Fruit fly (Drosophila melanogaster) whole organism, wandering third instar larva: ENCODE measurements around the gene MED11.

Experiments
- Abd-B ChIP-seq: fragments of >200 bp; optimal IDR thresholded peaks from 2 replicates; lab custom pipeline; 2017; ENCODE audit warnings: missing biosample characterization, missing genetic modification characterization
- Hnf4 ChIP-seq: fragments of 200-800 bp; sonication (Bioruptor generic); optimal IDR thresholded peaks from 2 replicates; lab custom pipeline; 2016; ENCODE audit warnings: missing biosample characterization, mild to moderate bottlenecking, missing genetic modification characterization
- Hr78 ChIP-seq: fragments of >200 bp; optimal IDR thresholded peaks from 2 replicates; lab custom pipeline; 2017; ENCODE audit warnings: missing biosample characterization, missing genetic modification characterization
- OdsH ChIP-seq: fragments of 200-800 bp; sonication (Bioruptor generic); optimal IDR thresholded peaks from 2 replicates; lab custom pipeline; 2016; ENCODE audit warnings: missing biosample characterization, mild to moderate bottlenecking, missing genetic modification characterization
- br ChIP-seq: fragments of 200-800 bp; sonication (Bioruptor generic); optimal IDR thresholded peaks from 2 replicates; lab custom pipeline; 2016; ENCODE audit warnings: missing biosample characterization, missing genetic modification characterization
- brk ChIP-seq: fragments of 200-800 bp; sonication (Bioruptor generic); optimal IDR thresholded peaks from 2 replicates; lab custom pipeline; 2016; ENCODE audit warnings: missing biosample characterization, mild to moderate bottlenecking, missing genetic modification characterization
- lola ChIP-seq: fragments of >200 bp; optimal IDR thresholded peaks from 2 replicates; lab custom pipeline; 2017; ENCODE audit warnings: missing biosample characterization, missing genetic modification characterization
- pan ChIP-seq: fragments of >200 bp; optimal IDR thresholded peaks from 2 replicates; lab custom pipeline; 2017
- sage ChIP-seq: fragments of 200-800 bp; sonication (Bioruptor generic); optimal IDR thresholded peaks from 2 replicates; lab custom pipeline; 2016; ENCODE audit warnings: missing biosample characterization, mild to moderate bottlenecking, missing genetic modification characterization
- usp ChIP-seq: fragments of >200 bp; optimal IDR thresholded peaks from 2 replicates; lab custom pipeline; 2017; ENCODE audit warnings: missing biosample characterization, missing genetic modification characterization

DNA sequence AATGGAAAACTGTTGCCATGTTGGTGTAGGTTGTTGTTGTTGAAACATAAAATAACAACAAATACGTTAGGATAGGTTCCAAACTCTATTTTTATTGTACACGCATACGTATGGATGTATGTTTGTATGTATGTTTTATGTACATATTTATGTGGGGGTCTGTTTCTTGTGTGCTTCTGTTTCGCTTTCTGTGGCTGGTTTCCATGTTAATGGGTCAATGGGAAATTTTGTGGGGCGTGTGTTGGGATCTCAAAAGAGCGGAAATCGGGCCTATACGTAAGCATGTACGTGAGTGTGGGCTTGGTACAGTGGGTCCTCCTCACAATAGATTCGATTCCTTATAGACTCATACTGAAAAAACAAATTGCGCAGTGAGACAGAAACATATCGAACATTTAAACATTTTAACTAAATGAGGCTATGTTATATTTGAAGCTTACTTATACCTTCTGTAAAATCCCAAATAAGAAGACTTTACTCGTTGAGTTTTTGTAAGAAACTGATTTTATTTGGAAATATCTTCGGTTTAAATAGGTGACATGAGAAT, 26.4 kb downstream of the MED11 start:
- TF ChIP-seq brk (no peak), pan (lab: Kevin White, UChicago) (no peak), Hnf4 (GFP tag; lab: Kevin White, UChicago) (no peak), usp (GFP tag; lab: Kevin White, UChicago) (no peak), Abd-B (GFP tag; lab: Kevin White, UChicago) (no peak), sage (GFP tag; lab: Kevin White, UChicago) (no peak), br (no peak), Hr78 (GFP tag; lab: Kevin White, UChicago) (no peak), OdsH (GFP tag; lab: Kevin White, UChicago) (no peak), lola (GFP tag; lab: Kevin White, UChicago) (no peak)
